Fruit fly (Drosophila melanogaster): ENCODE measurements around the gene CG3246.

Gene CG3246

dm6 chr2L:3472242-3472641 is 10.5 kb upstream of the CG3246 start, which contains the start of gene Pgant4 (continued):
- TF ChIP-seq ranshi (GFP tag; IDR thresholded peaks at IDR 0.05) = peak; percentile 42; the same call in 1 of the 2 replicates
- peak; percentile 54; the same call in 1 of the 3 replicates for TF ChIP-seq otp (GFP tag; IDR thresholded peaks at IDR 0.05)
- TF ChIP-seq CG14441 (GFP tag; IDR thresholded peaks at IDR 0.05) = peak; percentile 71
- no peak for TF ChIP-seq GATAe (GFP tag; conservative IDR thresholded peaks at IDR 0.05)
- TF ChIP-seq z (GFP tag; IDR thresholded peaks at IDR 0.05) = no peak
- TF ChIP-seq Jarid2 (GFP tag; optimal IDR thresholded peaks at IDR 0.05) = no peak
- TF ChIP-seq ac (GFP tag; optimal IDR thresholded peaks at IDR 0.05) = no peak
- TF ChIP-seq CG18476 (GFP tag; optimal IDR thresholded peaks at IDR 0.05) = no peak
- TF ChIP-seq lbe (GFP tag; optimal IDR thresholded peaks at IDR 0.05) = no peak
- TF ChIP-seq CG15696 (tag; optimal IDR thresholded peaks at IDR 0.05) = peak; percentile 56
- TF ChIP-seq Fer3 (tag; optimal IDR thresholded peaks at IDR 0.05) = no peak
- TF ChIP-seq knrl (GFP tag; IDR thresholded peaks at IDR 0.05; ENCODE audit: partially characterized antibody) = no peak; the same call in 2 of the 3 replicates
- no peak for TF ChIP-seq CG43689 (GFP tag; IDR thresholded peaks at IDR 0.05)
- TF ChIP-seq grau (tag; optimal IDR thresholded peaks at IDR 0.05) = peak; percentile 64
- no peak for TF ChIP-seq zf30C (GFP tag; optimal IDR thresholded peaks at IDR 0.05)
- TF ChIP-seq CG17912 (GFP tag; optimal IDR thresholded peaks at IDR 0.05) = peak; percentile 73
- peak; percentile 42; the same call in 1 of the 3 replicates for TF ChIP-seq Opbp (GFP tag; IDR thresholded peaks at IDR 0.05; ENCODE audit: partially characterized antibody)
- TF ChIP-seq Hr78 (GFP tag; optimal IDR thresholded peaks at IDR 0.05) = no peak
- no peak for TF ChIP-seq C15 (GFP tag; IDR thresholded peaks at IDR 0.05)
- no peak for TF ChIP-seq Stat92E (GFP tag; optimal IDR thresholded peaks at IDR 0.05)
- no peak for TF ChIP-seq ash1 (GFP tag; optimal IDR thresholded peaks at IDR 0.05)
- TF ChIP-seq sima (GFP tag; optimal IDR thresholded peaks at IDR 0.05) = no peak
- TF ChIP-seq D (optimal IDR thresholded peaks at IDR 0.05) = no peak
- TF ChIP-seq D (GFP tag; optimal IDR thresholded peaks at IDR 0.05) = peak; percentile 6
- peak; percentile 26 for TF ChIP-seq CG4854 (GFP tag; optimal IDR thresholded peaks at IDR 0.05)
- TF ChIP-seq Xrp1 (GFP tag; IDR thresholded peaks at IDR 0.05) = peak; percentile 41
- TF ChIP-seq HHEX (GFP tag; optimal IDR thresholded peaks at IDR 0.05) = peak; percentile 64
- no peak for TF ChIP-seq Sry-δ (GFP tag; optimal IDR thresholded peaks at IDR 0.05)
- no peak for TF ChIP-seq fd102C (GFP tag; optimal IDR thresholded peaks at IDR 0.05)
- peak; percentile 56; the same call in 1 of the 2 replicates for TF ChIP-seq HLH3B (GFP tag; IDR thresholded peaks at IDR 0.05)
- TF ChIP-seq tgo (GFP tag; IDR thresholded peaks at IDR 0.05) = peak; percentile 65; the same call in 2 of the 3 replicates
- TF ChIP-seq YL-1 (GFP tag; optimal IDR thresholded peaks at IDR 0.05) = no peak
- TF ChIP-seq Deaf1 (tag; optimal IDR thresholded peaks at IDR 0.05) = no peak
- peak; percentile 46 for TF ChIP-seq lilli (GFP tag; optimal IDR thresholded peaks at IDR 0.05)
- TF ChIP-seq vfl (GFP tag; optimal IDR thresholded peaks at IDR 0.05) = no peak
- no peak for TF ChIP-seq crol (GFP tag; IDR thresholded peaks at IDR 0.05)
- no peak for TF ChIP-seq pfk (GFP tag; optimal IDR thresholded peaks at IDR 0.05)
- TF ChIP-seq ara (GFP tag; IDR thresholded peaks at IDR 0.05) = 0 out of 2 replicates have a peak, but pooled peaks have one; percentile 17
- TF ChIP-seq tll (GFP tag; optimal IDR thresholded peaks at IDR 0.05) = no peak
- TF ChIP-seq nerfin-1 (tag; optimal IDR thresholded peaks at IDR 0.05) = no peak
- no peak for TF ChIP-seq bigmax (GFP tag; optimal IDR thresholded peaks at IDR 0.05)
- peak; percentile 22 for TF ChIP-seq chn (GFP tag; optimal IDR thresholded peaks at IDR 0.05)
- no peak for TF ChIP-seq CG17612 (GFP tag; IDR thresholded peaks at IDR 0.05)
- TF ChIP-seq CG8924 (tag; optimal IDR thresholded peaks at IDR 0.05) = no peak
- peak; percentile 50 for TF ChIP-seq CG12659 (GFP tag; optimal IDR thresholded peaks at IDR 0.05)
- peak; percentile 53 for TF ChIP-seq CG1603 (tag; optimal IDR thresholded peaks at IDR 0.05)
- no peak for TF ChIP-seq CG15011 (GFP tag; optimal IDR thresholded peaks at IDR 0.05)
- TF ChIP-seq lola (GFP tag; optimal IDR thresholded peaks at IDR 0.05) = no peak
- TF ChIP-seq CTCF (GFP tag; optimal IDR thresholded peaks at IDR 0.05) = peak; percentile 99
- TF ChIP-seq sr (GFP tag; IDR thresholded peaks at IDR 0.05) = peak; percentile 36; the same call in 1 of the 3 replicates
- TF ChIP-seq CG18619 (GFP tag; optimal IDR thresholded peaks at IDR 0.05) = peak; percentile 28
